Fruit fly (Drosophila melanogaster): ENCODE measurements around the gene Ir85a.

The Ir85a gene

dm6 chr3R:8794384-8794783, at the start of gene Ir85a:
Ir85a (plus strand) TSS chr3R:8794684.
- TF ChIP-seq CTCF (optimal IDR thresholded peaks at IDR 0.05) (no peak), CG8478 (optimal IDR thresholded peaks at IDR 0.05) (no peak)

dm6 chr3R:8746354-8746753, 48.1 kb upstream of the Ir85a start:
- TF ChIP-seq CTCF (optimal IDR thresholded peaks at IDR 0.05) (no peak), CG8478 (optimal IDR thresholded peaks at IDR 0.05) (no peak)

DNA sequence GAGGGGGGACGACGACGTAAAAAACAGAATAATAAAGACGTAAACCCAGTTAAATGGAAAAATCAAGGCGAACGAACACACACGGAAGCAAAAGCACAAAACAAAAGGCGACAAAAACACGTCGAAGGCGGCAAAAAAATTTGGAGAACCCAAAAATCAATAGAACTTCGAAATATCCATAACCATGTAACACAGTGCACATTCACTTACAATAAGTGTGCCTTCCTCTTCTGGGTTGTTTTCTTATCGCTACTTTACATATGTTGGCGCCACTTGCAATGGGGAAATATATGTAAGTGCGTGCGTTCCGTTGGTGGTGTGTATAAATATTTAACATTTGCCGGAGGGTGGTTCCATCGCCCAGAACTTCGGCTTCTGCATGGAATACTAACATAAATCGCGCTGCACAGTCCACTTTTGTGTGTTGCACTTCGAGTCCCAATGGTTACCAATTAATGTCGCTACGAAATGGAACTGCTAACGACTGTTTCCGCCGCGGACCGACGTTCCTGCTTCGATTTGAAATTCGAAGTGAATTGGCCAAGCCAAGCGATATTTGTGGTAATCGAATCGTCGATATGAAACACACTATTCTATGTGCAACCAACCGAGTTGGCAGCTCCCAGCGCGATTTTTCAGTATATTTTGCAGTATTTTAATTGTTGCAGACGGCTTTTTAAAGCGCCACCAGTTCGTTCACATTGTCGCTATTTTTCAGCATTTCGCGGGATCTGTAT, 47.2 kb upstream of the Ir85a start, which contains the start of the genes CG9801 and Nasp:
CG9801 (minus strand) TSS at position 542 of the 737 bp plus-strand sequence.
Nasp (plus strand) TSS at position 665 of the 737 bp plus-strand sequence.
- TF ChIP-seq CTCF (optimal IDR thresholded peaks at IDR 0.05) (peak; percentile 45 to 51), CG8478 (optimal IDR thresholded peaks at IDR 0.05) (no peak)

DNA sequence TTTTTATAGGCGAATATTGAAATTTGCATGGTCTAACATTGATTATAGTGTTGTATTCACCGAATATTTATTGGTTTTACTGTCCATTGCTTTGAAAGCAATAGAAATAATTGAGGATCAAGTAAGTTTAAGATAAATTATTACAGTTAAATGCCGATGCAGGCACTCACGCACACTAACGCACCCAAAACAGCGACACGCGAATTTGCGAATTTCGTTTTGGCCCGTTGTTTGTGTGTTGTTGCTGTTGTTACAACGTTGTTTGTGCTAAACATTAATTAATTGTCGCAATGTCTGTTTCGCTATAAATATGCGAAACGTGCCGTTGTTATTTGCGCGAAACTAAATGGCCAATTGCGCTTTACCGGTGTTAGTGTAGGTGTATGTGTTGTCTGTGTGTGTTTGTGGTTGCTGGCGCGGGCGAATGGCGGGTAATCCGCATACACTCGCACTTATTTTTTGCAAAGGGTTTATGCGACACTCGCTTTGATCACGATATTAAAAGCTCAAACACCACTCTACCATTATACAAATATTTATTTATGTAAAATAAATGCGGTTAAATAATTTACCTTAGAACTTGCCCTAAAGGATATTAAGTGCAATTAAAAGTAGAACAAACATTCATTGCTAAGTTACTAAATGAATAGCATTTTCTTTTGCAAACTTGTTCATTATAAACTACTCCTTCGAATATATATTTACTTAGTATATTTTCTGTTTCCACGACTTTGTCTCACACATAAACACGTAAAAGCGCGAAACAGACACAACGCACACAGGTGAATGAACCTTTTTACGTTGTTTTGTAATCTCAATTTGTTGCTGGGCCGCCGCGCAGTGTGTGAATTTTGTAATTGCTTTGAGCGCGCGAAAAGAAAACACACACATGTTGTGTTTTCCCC, 46.4 kb upstream of the Ir85a start:
- TF ChIP-seq CG8478 (optimal IDR thresholded peaks at IDR 0.05) (no peak), CTCF (optimal IDR thresholded peaks at IDR 0.05) (no peak)

- TF ChIP-seq CG8478 (optimal IDR thresholded peaks at IDR 0.05), result no peak
- TF ChIP-seq CTCF (optimal IDR thresholded peaks at IDR 0.05), result no peak
These were observed 45.7 kb upstream of the Ir85a start for dm6 chr3R:8748776-8749126.

dm6 chr3R:8767998-8768397, 26.5 kb upstream of the Ir85a start, which contains the start of the genes CG34135 and CG11768:
CG34135 (minus strand) TSS chr3R:8768191.
CG11768 (minus strand) TSS chr3R:8768200.
- TF ChIP-seq CTCF (optimal IDR thresholded peaks at IDR 0.05), result no peak
- no peak for TF ChIP-seq CG8478 (optimal IDR thresholded peaks at IDR 0.05)

dm6 chr3R:8769094-8769493, 25.4 kb upstream of the Ir85a start, which contains the start of gene CG8236:
CG8236 (plus strand) TSS chr3R:8769394.
- no peak for TF ChIP-seq CTCF (optimal IDR thresholded peaks at IDR 0.05)
- no peak for TF ChIP-seq CG8478 (optimal IDR thresholded peaks at IDR 0.05)

DNA sequence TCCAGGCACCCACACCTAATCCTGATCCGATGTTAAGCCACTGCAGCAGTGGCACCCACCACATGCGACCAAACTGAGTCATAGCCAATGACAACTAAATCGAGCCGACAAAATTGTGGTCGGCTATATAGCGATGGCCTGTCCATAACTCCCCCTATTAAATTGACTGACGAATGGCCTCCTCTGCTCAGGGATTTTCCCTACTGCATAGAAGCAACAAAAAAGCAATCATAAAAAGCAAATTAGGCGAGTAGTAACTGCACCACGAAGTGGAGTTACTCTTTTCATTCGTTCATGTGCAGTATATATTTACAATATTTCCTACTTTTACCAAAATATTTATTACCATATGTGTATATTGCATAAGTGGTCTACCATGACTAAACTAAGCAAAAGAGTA, 21.9 kb upstream of the Ir85a start, which contains the start of gene CG13318:
CG13318 (minus strand) TSS at position 101 of the 400 bp plus-strand sequence.
- TF ChIP-seq CG8478 (optimal IDR thresholded peaks at IDR 0.05) (no peak), CTCF (optimal IDR thresholded peaks at IDR 0.05) (no peak)

- TF ChIP-seq CG8478 (optimal IDR thresholded peaks at IDR 0.05), result no peak
- no peak for TF ChIP-seq CTCF (optimal IDR thresholded peaks at IDR 0.05)
These were observed 21.3 kb upstream of the Ir85a start, which contains the start of gene CG34301 for dm6 chr3R:8773135-8773534. CG34301 (plus strand) TSS chr3R:8773435.

- TF ChIP-seq CTCF (optimal IDR thresholded peaks at IDR 0.05) (no peak), CG8478 (optimal IDR thresholded peaks at IDR 0.05) (no peak)
These were observed 14.7 kb upstream of the Ir85a start, which contains the start of gene CG33191 for dm6 chr3R:8779823-8780222. CG33191 (minus strand) TSS chr3R:8779923.

DNA sequence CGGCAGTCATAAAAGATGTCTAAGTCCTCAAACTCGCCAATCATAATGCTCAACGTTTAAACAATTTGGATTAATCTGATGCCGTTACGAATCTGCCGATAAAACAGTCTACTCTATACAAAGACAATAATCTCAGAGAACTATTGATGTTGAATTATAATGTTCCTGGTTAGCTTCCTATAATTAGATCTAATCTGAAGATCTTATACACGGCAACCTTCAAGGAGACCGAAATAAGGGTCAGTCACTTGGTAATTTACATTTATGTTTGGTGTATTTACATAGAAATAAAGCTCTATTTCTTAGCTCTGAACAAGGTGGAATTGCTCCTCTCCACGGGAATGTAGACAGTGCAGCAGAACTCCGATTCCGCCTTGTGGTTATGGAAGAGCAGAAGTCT, 13.8 kb upstream of the Ir85a start, which contains the start of gene CG33189:
CG33189 (minus strand) TSS at position 101 of the 400 bp plus-strand sequence.
- TF ChIP-seq CTCF (optimal IDR thresholded peaks at IDR 0.05) (no peak), CG8478 (optimal IDR thresholded peaks at IDR 0.05) (no peak)

DNA sequence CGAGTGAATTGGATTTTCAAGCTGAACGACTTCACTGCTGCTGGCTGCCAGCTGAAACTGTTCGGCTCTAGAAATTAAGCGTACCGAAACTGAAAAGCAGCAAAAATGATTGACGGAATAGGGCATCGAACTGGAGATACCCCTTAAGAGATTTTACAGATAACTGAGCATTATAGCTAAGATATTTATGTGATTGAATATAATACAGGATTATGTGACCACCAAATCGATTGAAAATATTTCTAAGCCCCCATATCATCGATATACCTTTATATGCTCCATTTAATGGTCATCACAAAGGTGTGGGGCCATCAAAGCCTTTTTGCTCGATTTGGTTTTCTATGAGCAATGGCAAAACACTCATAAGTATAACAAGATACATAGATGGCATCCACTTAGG, 9.7 kb upstream of the Ir85a start:
- TF ChIP-seq CG8478 (optimal IDR thresholded peaks at IDR 0.05) (no peak), CTCF (optimal IDR thresholded peaks at IDR 0.05) (no peak)

- TF ChIP-seq CTCF (optimal IDR thresholded peaks at IDR 0.05) (no peak), CG8478 (optimal IDR thresholded peaks at IDR 0.05) (no peak)
These were observed 9.0 kb upstream of the Ir85a start for dm6 chr3R:8785451-8785850.

DNA sequence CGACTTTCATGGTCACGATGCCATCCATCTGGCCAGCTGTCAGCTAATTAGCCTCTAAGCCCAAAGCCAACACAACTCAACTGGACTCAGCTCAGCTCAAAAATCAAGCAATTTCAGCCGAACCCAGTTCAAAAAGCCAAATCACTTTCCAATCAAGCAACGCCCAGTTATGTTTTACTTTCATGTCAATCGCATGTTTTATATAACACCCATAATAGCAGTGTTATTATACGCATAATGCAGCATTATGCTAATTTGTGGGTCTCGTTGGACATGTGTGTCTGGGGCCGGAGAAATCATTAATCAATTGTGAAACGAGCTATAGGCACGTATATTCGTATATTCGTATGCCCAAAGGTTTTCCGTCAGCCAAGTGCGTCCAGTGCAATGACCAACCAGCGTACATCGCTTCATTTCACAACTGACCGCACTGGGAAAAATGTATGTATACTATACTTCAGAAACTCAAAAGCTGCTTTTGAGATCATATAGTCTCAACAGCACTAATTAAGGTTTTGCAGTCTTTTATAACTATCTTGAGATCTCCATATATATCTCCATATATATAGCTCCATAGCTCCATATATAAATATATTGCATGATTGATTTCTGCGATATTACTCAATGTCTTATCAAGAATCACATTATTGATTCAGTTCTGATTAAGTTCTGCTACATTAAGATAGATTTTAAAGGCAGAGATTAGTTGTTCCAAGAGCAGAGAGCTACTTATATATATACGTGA, 6.8 kb upstream of the Ir85a start:
- TF ChIP-seq CG8478 (optimal IDR thresholded peaks at IDR 0.05), result no peak
- no peak for TF ChIP-seq CTCF (optimal IDR thresholded peaks at IDR 0.05)

Data from S2 (cell line).